Worm (Caenorhabditis elegans): ENCODE data around the gene dro-1.
A peak's percentile ranks its signal among the peaks of the same experiment; 100 is the strongest.

dro-1 gene

DNA sequence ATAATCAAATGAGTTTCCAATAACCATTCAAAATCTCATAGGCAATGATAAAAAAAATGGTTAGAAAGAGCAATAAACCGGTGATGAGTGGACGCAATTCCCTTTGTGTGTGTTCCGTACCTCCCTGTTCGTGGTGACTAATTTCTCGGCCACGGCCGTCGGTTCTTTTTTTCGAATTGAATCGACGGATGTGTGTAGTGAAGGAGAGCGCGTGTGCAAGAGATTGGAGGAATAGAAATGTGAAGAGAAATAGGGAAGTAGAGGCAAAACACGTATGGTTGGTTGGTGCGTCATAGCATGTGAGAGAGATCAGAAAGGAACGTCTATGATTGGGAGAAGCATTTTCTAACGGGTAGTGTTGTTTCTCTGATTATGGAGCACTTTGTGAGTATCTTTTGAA lies 17.4 kb downstream of the dro-1 start (continued):
- TF ChIP-seq dmd-9 (GFP tag; IDR thresholded peaks at IDR 0.05) = no peak
- no peak for TF ChIP-seq lsy-2 (tag; optimal IDR thresholded peaks at IDR 0.05)
- TF ChIP-seq daf-16 (GFP tag; optimal IDR thresholded peaks at IDR 0.05) = no peak
- no peak for TF ChIP-seq daf-16 (tag; optimal IDR thresholded peaks at IDR 0.05)
- no peak for TF ChIP-seq egl-43 (GFP tag; IDR thresholded peaks at IDR 0.05)
- TF ChIP-seq dmd-8 (GFP tag; IDR thresholded peaks at IDR 0.05) = no peak
- TF ChIP-seq F26F4.8 (GFP tag; conservative IDR thresholded peaks at IDR 0.05) = no peak
- peak; percentile 60 for TF ChIP-seq fkh-10 (GFP tag; optimal IDR thresholded peaks at IDR 0.05)
- TF ChIP-seq tra-1 (GFP tag; IDR thresholded peaks at IDR 0.05) = no peak
- TF ChIP-seq set-16 (GFP tag; IDR thresholded peaks at IDR 0.05) = no peak
- no peak for TF ChIP-seq Y75B8A.6 (GFP tag; IDR thresholded peaks at IDR 0.05)
- TF ChIP-seq nhr-10 (tag; optimal IDR thresholded peaks at IDR 0.05) = no peak
- no peak for TF ChIP-seq nhr-102 (tag; optimal IDR thresholded peaks at IDR 0.05)
- TF ChIP-seq D1046.2 (GFP tag; IDR thresholded peaks at IDR 0.05) = no peak
- no peak for TF ChIP-seq R02D3.7 (tag; optimal IDR thresholded peaks at IDR 0.05)
- no peak for TF ChIP-seq lin-39 (tag; optimal IDR thresholded peaks at IDR 0.05)
- peak; percentile 50 for TF ChIP-seq aha-1 (tag)
- no peak for TF ChIP-seq ceh-44 (GFP tag; IDR thresholded peaks at IDR 0.05)
- no peak for TF ChIP-seq unc-39 (tag; optimal IDR thresholded peaks at IDR 0.05)
- peak; percentile 65 to 90 for TF ChIP-seq mdl-1 (tag; optimal IDR thresholded peaks at IDR 0.05)
- no peak for TF ChIP-seq pha-4 (GFP tag; IDR thresholded peaks at IDR 0.05)
- peak; percentile 87 for TF ChIP-seq pha-4 (tag; optimal IDR thresholded peaks at IDR 0.05)
- no peak for TF ChIP-seq madf-5 (GFP tag; IDR thresholded peaks at IDR 0.05)
- no peak for TF ChIP-seq unc-130 (GFP tag; optimal IDR thresholded peaks at IDR 0.05)
- no peak for TF ChIP-seq spr-1 (tag; optimal IDR thresholded peaks at IDR 0.05)
- TF ChIP-seq nhr-237 (tag; optimal IDR thresholded peaks at IDR 0.05) = no peak
- no peak for TF ChIP-seq zfp-3 (GFP tag; conservative IDR thresholded peaks at IDR 0.05)
- no peak for TF ChIP-seq Y105C5A.15 (GFP tag; IDR thresholded peaks at IDR 0.05)
- TF ChIP-seq cey-2 (tag; optimal IDR thresholded peaks at IDR 0.05; ENCODE audit: borderline replicate concordance, insufficient read depth) = no peak
- TF ChIP-seq dve-1 (tag; optimal IDR thresholded peaks at IDR 0.05; ENCODE audit: insufficient read depth) = peak; percentile 54
- no peak for TF ChIP-seq fos-1 (tag; optimal IDR thresholded peaks at IDR 0.05)
- TF ChIP-seq daf-12 (tag; optimal IDR thresholded peaks at IDR 0.05) = no peak
- no peak for TF ChIP-seq zag-1 (tag; optimal IDR thresholded peaks at IDR 0.05)
- TF ChIP-seq aly-2 (tag; optimal IDR thresholded peaks at IDR 0.05) = no peak
- no peak for TF ChIP-seq nhr-42 (GFP tag; IDR thresholded peaks at IDR 0.05)
- peak; percentile 92 for TF ChIP-seq hlh-30 (tag; optimal IDR thresholded peaks at IDR 0.05; ENCODE audit: insufficient read depth)
- TF ChIP-seq arid-1 (GFP tag; conservative IDR thresholded peaks at IDR 0.05) = no peak
- TF ChIP-seq ceh-20 (GFP tag; IDR thresholded peaks at IDR 0.05) = no peak
- TF ChIP-seq ceh-32 (tag; optimal IDR thresholded peaks at IDR 0.05; ENCODE audit: poor library complexity) = no peak
- TF ChIP-seq mdt-29 (GFP tag; IDR thresholded peaks at IDR 0.05) = no peak
- TF ChIP-seq Y5F2A.4 (GFP tag; optimal IDR thresholded peaks at IDR 0.05) = no peak
- no peak for TF ChIP-seq pqm-1 (tag; optimal IDR thresholded peaks at IDR 0.05)

- TF ChIP-seq ces-1 (GFP tag; optimal IDR thresholded peaks at IDR 0.05) (no peak), madf-9 (GFP tag; conservative IDR thresholded peaks at IDR 0.05) (no peak), nhr-77 (tag; optimal IDR thresholded peaks at IDR 0.05) (no peak), nhr-48 (tag; optimal IDR thresholded peaks at IDR 0.05) (no peak), nhr-42 (GFP tag; IDR thresholded peaks at IDR 0.05) (no peak), daf-8 (GFP tag; IDR thresholded peaks at IDR 0.05) (no peak), snpc-1.2 (GFP tag; IDR thresholded peaks at IDR 0.05) (no peak), ama-1 (optimal IDR thresholded peaks at IDR 0.05) (no peak), nhr-28 (tag; optimal IDR thresholded peaks at IDR 0.05) (no peak), lin-15B (tag; optimal IDR thresholded peaks at IDR 0.05) (no peak), Y5F2A.4 (GFP tag; optimal IDR thresholded peaks at IDR 0.05) (no peak), mep-1 (tag; optimal IDR thresholded peaks at IDR 0.05) (no peak), ceh-62 (tag; optimal IDR thresholded peaks at IDR 0.05) (no peak), arid-1 (GFP tag; conservative IDR thresholded peaks at IDR 0.05) (no peak), lim-7 (GFP tag; IDR thresholded peaks at IDR 0.05) (no peak), egl-43 (GFP tag; IDR thresholded peaks at IDR 0.05) (no peak)
Observed at ce11 chrIII:13370980-13371379, 28.5 kb downstream of the dro-1 start, which contains the start of gene T03F6.9. TSS of gene T03F6.9 (minus strand) at chrIII:13371080.

All from whole organism, L4 larva.